Fruit fly (Drosophila melanogaster) whole organism, prepupa: ENCODE results near the gene Naa40.

ENCODE experiments used
- Blimp-1 ChIP-seq: fragments of 200-800 bp; sonication (Bioruptor generic); optimal IDR thresholded peaks from 3 replicates; lab custom pipeline; 2017; ENCODE audit warnings: missing biosample characterization, missing genetic modification characterization, mild to moderate bottlenecking, moderate library complexity, missing genetic modification reagents
- CG15336 ChIP-seq: fragments of 200-800 bp; sonication (Bioruptor generic); IDR thresholded peaks from 2 replicates; pipeline ENCODE4 v1.3.6; 2022; ENCODE audit warnings: missing biosample characterization, missing genetic modification characterization
- CG1621 ChIP-seq: fragments of 200-800 bp; sonication (Bioruptor generic); optimal IDR thresholded peaks from 3 replicates; lab custom pipeline; 2018; ENCODE audit warnings: missing biosample characterization, mild to moderate bottlenecking, missing genetic modification characterization
- CG3919 ChIP-seq: fragments of 200-800 bp; sonication (Bioruptor generic); optimal IDR thresholded peaks from 3 replicates; lab custom pipeline; 2016; ENCODE audit warnings: missing biosample characterization, missing genetic modification characterization
- CG6808 ChIP-seq: fragments of 200-800 bp; sonication (Bioruptor generic); optimal IDR thresholded peaks from 3 replicates; lab custom pipeline; 2017; ENCODE audit warnings: missing biosample characterization, missing genetic modification characterization, mild to moderate bottlenecking, moderate library complexity, missing genetic modification reagents
- CG6854 ChIP-seq: fragments of 200-800 bp; sonication (Bioruptor generic); optimal IDR thresholded peaks from 2 replicates; lab custom pipeline; 2017; ENCODE audit warnings: missing biosample characterization, mild to moderate bottlenecking, missing genetic modification characterization
- Lpt ChIP-seq: fragments of 200-800 bp; sonication (Bioruptor generic); optimal IDR thresholded peaks from 3 replicates; lab custom pipeline; 2016; ENCODE audit warnings: missing biosample characterization, missing genetic modification characterization
- lz ChIP-seq: fragments of 200-800 bp; sonication (Bioruptor generic); optimal IDR thresholded peaks from 3 replicates; lab custom pipeline; 2016; ENCODE audit warnings: missing biosample characterization, missing genetic modification characterization

dm6 chr3R:29692009-29692641 is 32.6 kb downstream of the Naa40 start, which contains the start of gene dmrt99B:
- no peak for TF ChIP-seq CG15336
- no peak for TF ChIP-seq Lpt (GFP tag; lab: Kevin White, UChicago)
- TF ChIP-seq CG3919, result no peak
- no peak for TF ChIP-seq lz (GFP tag; lab: Kevin White, UChicago)
- no peak for TF ChIP-seq CG6808
- TF ChIP-seq Blimp-1, result no peak
- no peak for TF ChIP-seq CG1621 (tag; lab: Kevin White, UChicago)
- TF ChIP-seq CG6854 (GFP tag; lab: Kevin White, UChicago), result no peak
